Fruit fly (Drosophila melanogaster): Measurements from ENCODE around the gene CG46466.
A peak's percentile ranks its signal among the peaks of the same experiment; 100 is the strongest.

CG46466 gene

DNA sequence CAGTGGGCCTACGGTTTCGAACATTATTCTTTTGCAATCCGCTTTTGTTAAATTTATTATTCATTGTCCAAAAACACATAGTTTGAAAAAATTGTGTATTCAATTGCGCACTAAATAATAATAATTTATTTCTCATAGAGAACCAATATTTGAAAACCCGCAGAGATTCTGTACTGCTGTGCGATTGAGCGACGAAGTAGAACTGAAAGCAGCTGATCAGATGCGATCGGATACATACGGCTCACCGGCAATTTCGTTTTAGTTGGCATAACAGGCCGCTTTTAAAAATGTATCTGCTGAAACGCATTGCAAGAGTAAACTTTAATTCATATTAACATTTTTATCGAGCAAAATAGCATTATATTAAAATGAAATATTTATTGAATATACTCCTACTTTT lies 32.9 kb upstream of the CG46466 start, which contains the start of gene myo:
Gene myo, minus strand, starts transcription at position 211 of the 400 bp plus-strand sequence.
- TF ChIP-seq fru (GFP tag; optimal IDR thresholded peaks at IDR 0.05), result no peak
- no peak for TF ChIP-seq CrebA (GFP tag; optimal IDR thresholded peaks at IDR 0.05; ENCODE audit: borderline replicate concordance)
- TF ChIP-seq Sp1 (GFP tag; optimal IDR thresholded peaks at IDR 0.05), result no peak
- TF ChIP-seq h (GFP tag; optimal IDR thresholded peaks at IDR 0.05), result peak; percentile 20
- TF ChIP-seq sv (GFP tag; optimal IDR thresholded peaks at IDR 0.05), result no peak
- TF ChIP-seq N (GFP tag; optimal IDR thresholded peaks at IDR 0.05), result no peak
- no peak for TF ChIP-seq Dif (GFP tag; optimal IDR thresholded peaks at IDR 0.05; ENCODE audit: partially characterized antibody)
- no peak for TF ChIP-seq Myc (optimal IDR thresholded peaks at IDR 0.05)
- TF ChIP-seq Rel (GFP tag; optimal IDR thresholded peaks at IDR 0.05), result no peak
- no peak for TF ChIP-seq Rel (tag; optimal IDR thresholded peaks at IDR 0.05)
- no peak for TF ChIP-seq Abd-B (GFP tag; optimal IDR thresholded peaks at IDR 0.05)
- no peak for TF ChIP-seq dsf (GFP tag; optimal IDR thresholded peaks at IDR 0.05; ENCODE audit: borderline replicate concordance)
- no peak for TF ChIP-seq jim (GFP tag; optimal IDR thresholded peaks at IDR 0.05)
- TF ChIP-seq rgr (GFP tag; optimal IDR thresholded peaks at IDR 0.05), result peak; percentile 50
- no peak for TF ChIP-seq woc (GFP tag; optimal IDR thresholded peaks at IDR 0.05)
- TF ChIP-seq tai (GFP tag; optimal IDR thresholded peaks at IDR 0.05), result no peak
- TF ChIP-seq foxo (GFP tag; optimal IDR thresholded peaks at IDR 0.05), result no peak
- peak; percentile 10 for TF ChIP-seq Hnf4 (GFP tag; optimal IDR thresholded peaks at IDR 0.05)
- TF ChIP-seq pan (optimal IDR thresholded peaks at IDR 0.05), result no peak
- no peak for TF ChIP-seq Dfd (GFP tag; optimal IDR thresholded peaks at IDR 0.05)
- TF ChIP-seq OdsH (GFP tag; optimal IDR thresholded peaks at IDR 0.05), result no peak
- TF ChIP-seq ey (GFP tag; optimal IDR thresholded peaks at IDR 0.05), result peak; percentile 25
- TF ChIP-seq Jra (GFP tag; optimal IDR thresholded peaks at IDR 0.05), result no peak
- no peak for TF ChIP-seq br (GFP tag; optimal IDR thresholded peaks at IDR 0.05)
- peak; percentile 27 for TF ChIP-seq Vsx2 (GFP tag; optimal IDR thresholded peaks at IDR 0.05; ENCODE audit: partially characterized antibody)
- peak; percentile 16 for TF ChIP-seq psq (GFP tag; optimal IDR thresholded peaks at IDR 0.05)
- no peak for TF ChIP-seq usp (GFP tag; optimal IDR thresholded peaks at IDR 0.05)
- no peak for TF ChIP-seq dmrt93B (GFP tag; optimal IDR thresholded peaks at IDR 0.05)
- no peak for TF ChIP-seq Mio (GFP tag; optimal IDR thresholded peaks at IDR 0.05)
- no peak for TF ChIP-seq brk (GFP tag; optimal IDR thresholded peaks at IDR 0.05)
- TF ChIP-seq lola (GFP tag; optimal IDR thresholded peaks at IDR 0.05), result no peak
- TF ChIP-seq CG9705 (GFP tag; optimal IDR thresholded peaks at IDR 0.05), result no peak
- TF ChIP-seq sage (GFP tag; optimal IDR thresholded peaks at IDR 0.05), result peak; percentile 57
- TF ChIP-seq Hr83 (GFP tag; optimal IDR thresholded peaks at IDR 0.05; ENCODE audit: poor library complexity, severe bottlenecking), result peak; percentile 61
- TF ChIP-seq CG32264 (GFP tag; optimal IDR thresholded peaks at IDR 0.05), result no peak
- no peak for TF ChIP-seq Hr78 (GFP tag; optimal IDR thresholded peaks at IDR 0.05)
- no peak for TF ChIP-seq dl (GFP tag; optimal IDR thresholded peaks at IDR 0.05; ENCODE audit: insufficient read depth in 1 of 2, partially characterized antibody in 2 of 2)
- no peak for TF ChIP-seq HLH106 (tag; optimal IDR thresholded peaks at IDR 0.05)
- TF ChIP-seq GATAd (GFP tag; optimal IDR thresholded peaks at IDR 0.05), result no peak

DNA sequence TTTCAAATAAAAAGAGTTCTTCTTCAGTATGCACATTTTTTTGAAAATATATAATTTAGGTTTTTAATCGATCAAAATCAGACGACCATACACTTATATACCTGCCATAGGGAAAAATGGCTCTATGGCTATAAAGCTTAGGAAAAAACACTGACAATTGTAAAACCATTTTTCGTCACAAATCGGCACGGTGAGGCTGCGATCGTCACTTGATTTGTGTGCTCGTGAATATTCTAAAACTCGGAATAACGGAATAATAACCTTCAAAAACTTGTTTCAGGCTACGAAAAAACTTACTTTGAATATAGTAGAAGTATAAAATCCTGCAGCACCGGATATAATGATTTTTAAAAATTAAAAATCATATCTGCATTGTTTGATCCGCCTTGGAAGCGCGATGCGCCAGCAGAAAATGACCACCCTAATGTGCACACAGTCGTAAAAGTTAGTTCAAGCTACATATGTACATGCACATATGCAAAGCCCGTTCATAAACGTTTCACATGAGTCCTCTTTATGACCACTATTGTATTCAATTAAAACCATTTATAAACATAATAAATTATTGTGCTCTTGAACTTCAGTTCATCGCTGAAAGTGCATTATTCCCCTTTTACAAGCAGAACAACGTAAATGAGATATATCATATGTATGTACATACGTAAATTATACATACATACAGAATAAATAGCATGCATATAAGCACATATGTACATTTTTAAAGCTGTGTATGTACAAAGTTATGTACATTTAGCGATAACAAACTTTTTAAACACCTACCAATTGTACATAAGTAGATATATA lies 32.2 kb upstream of the CG46466 start:
- TF ChIP-seq Dfd (GFP tag; optimal IDR thresholded peaks at IDR 0.05), result no peak
- TF ChIP-seq usp (GFP tag; optimal IDR thresholded peaks at IDR 0.05), result no peak
- peak; percentile 19 for TF ChIP-seq sv (GFP tag; optimal IDR thresholded peaks at IDR 0.05)
- TF ChIP-seq dl (GFP tag; optimal IDR thresholded peaks at IDR 0.05; ENCODE audit: insufficient read depth in 1 of 2, partially characterized antibody in 2 of 2), result no peak
- no peak for TF ChIP-seq psq (GFP tag; optimal IDR thresholded peaks at IDR 0.05)
- no peak for TF ChIP-seq CG9705 (GFP tag; optimal IDR thresholded peaks at IDR 0.05)
- peak; percentile 36 for TF ChIP-seq tai (GFP tag; optimal IDR thresholded peaks at IDR 0.05)
- TF ChIP-seq Sp1 (GFP tag; optimal IDR thresholded peaks at IDR 0.05), result no peak
- no peak for TF ChIP-seq br (GFP tag; optimal IDR thresholded peaks at IDR 0.05)
- no peak for TF ChIP-seq Jra (GFP tag; optimal IDR thresholded peaks at IDR 0.05)
- TF ChIP-seq GATAd (GFP tag; optimal IDR thresholded peaks at IDR 0.05), result no peak
- TF ChIP-seq lola (GFP tag; optimal IDR thresholded peaks at IDR 0.05), result no peak
- TF ChIP-seq Abd-B (GFP tag; optimal IDR thresholded peaks at IDR 0.05), result no peak
- TF ChIP-seq foxo (GFP tag; optimal IDR thresholded peaks at IDR 0.05), result no peak
- peak; percentile 34 for TF ChIP-seq fru (GFP tag; optimal IDR thresholded peaks at IDR 0.05)
- TF ChIP-seq Vsx2 (GFP tag; optimal IDR thresholded peaks at IDR 0.05; ENCODE audit: partially characterized antibody), result no peak
- no peak for TF ChIP-seq sage (GFP tag; optimal IDR thresholded peaks at IDR 0.05)
- peak; percentile 14 for TF ChIP-seq Rel (GFP tag; optimal IDR thresholded peaks at IDR 0.05)
- TF ChIP-seq Rel (tag; optimal IDR thresholded peaks at IDR 0.05), result no peak
- TF ChIP-seq CrebA (GFP tag; optimal IDR thresholded peaks at IDR 0.05; ENCODE audit: borderline replicate concordance), result peak; percentile 43
- peak; percentile 9 for TF ChIP-seq Hnf4 (GFP tag; optimal IDR thresholded peaks at IDR 0.05)
- TF ChIP-seq woc (GFP tag; optimal IDR thresholded peaks at IDR 0.05), result peak; percentile 86
- peak; percentile 76 for TF ChIP-seq ey (GFP tag; optimal IDR thresholded peaks at IDR 0.05)
- TF ChIP-seq brk (GFP tag; optimal IDR thresholded peaks at IDR 0.05), result peak; percentile 5

All from whole organism, wandering third instar larva.